Worm (Caenorhabditis elegans) whole organism, L4 larva: ENCODE data around the gene C53D6.8.

Experiments
- F37D6.2 ChIP-seq: sonication (generic microtip); optimal IDR thresholded peaks from 2 replicates; lab custom pipeline; 2016; ENCODE audit warnings: mild to moderate bottlenecking, missing genetic modification characterization, missing compliant biosample characterization
- aha-1 ChIP-seq: fragments of 150-350 bp; peaks from one replicate; lab custom pipeline; 2014; ENCODE audit warnings: missing biosample characterization, missing genetic modification characterization
- aly-2 ChIP-seq: sonication (generic microtip); optimal IDR thresholded peaks from 2 replicates; lab custom pipeline; 2018; ENCODE audit warnings: missing biosample characterization, missing genetic modification characterization
- ceh-32 ChIP-seq: sonication (generic microtip); optimal IDR thresholded peaks from 2 replicates; lab custom pipeline; 2016; ENCODE audit warnings: mild to moderate bottlenecking, missing genetic modification characterization, missing compliant biosample characterization; ENCODE audit not compliant: poor library complexity
- dve-1 ChIP-seq: sonication (generic microtip); optimal IDR thresholded peaks from 2 replicates; lab custom pipeline; 2017; ENCODE audit warnings: antibody characterized with exemption, mild to moderate bottlenecking, missing genetic modification characterization, missing compliant biosample characterization; ENCODE audit not compliant: insufficient read depth
- gei-8 ChIP-seq: fragments of 200-800 bp; sonication (Bioruptor generic); optimal IDR thresholded peaks from 2 replicates; lab custom pipeline; 2018; ENCODE audit warnings: mild to moderate bottlenecking, missing genetic modification characterization, missing compliant biosample characterization
- hif-1 ChIP-seq, 2 experiments: sonication (generic microtip); optimal IDR thresholded peaks; 2 replicates each; lab custom pipeline; 2016 to 2017; ENCODE audit warnings: missing compliant biosample characterization in 2 of 2, missing genetic modification characterization in 2 of 2, missing genetic modification reagents in 2 of 2, missing genotype in 2 of 2, mild to moderate bottlenecking in 1 of 2
- nhr-10 ChIP-seq: fragments of 150-350 bp; optimal IDR thresholded peaks from 2 replicates; lab custom pipeline; 2014; ENCODE audit warnings: missing biosample characterization, missing genetic modification characterization
- nhr-11 ChIP-seq: fragments of 150-350 bp; optimal IDR thresholded peaks from 2 replicates; lab custom pipeline; 2014; ENCODE audit warnings: missing biosample characterization, missing genetic modification characterization
- nhr-76 ChIP-seq: fragments of 150-350 bp; optimal IDR thresholded peaks from 2 replicates; lab custom pipeline; 2014; ENCODE audit warnings: missing biosample characterization, missing genetic modification characterization
- skn-1 ChIP-seq: fragments of 150-350 bp; optimal IDR thresholded peaks from 2 replicates; lab custom pipeline; 2014; ENCODE audit warnings: missing biosample characterization, missing genetic modification characterization
- snpc-4 ChIP-seq: fragments of 150-350 bp; optimal IDR thresholded peaks from 2 replicates; lab custom pipeline; 2014; ENCODE audit warnings: missing biosample characterization, missing genetic modification characterization
- zip-11 ChIP-seq: fragments of 200-800 bp; sonication (Bioruptor generic); IDR thresholded peaks from 2 replicates; pipeline ENCODE4 v1.3.6; 2022; ENCODE audit warnings: missing genetic modification characterization, missing compliant biosample characterization

ce11 chrIV:9000664-9001063, 1.9 kb downstream of the C53D6.8 start:
- no peak for TF ChIP-seq nhr-10 (tag; lab: Kevin White, UChicago)
- no peak for TF ChIP-seq dve-1 (tag; lab: Kevin White, UChicago)
- TF ChIP-seq hif-1 (tag; optimal IDR thresholded peaks at IDR 0.05; lab: Kevin White, UChicago): no peak
- no peak for TF ChIP-seq ceh-32
- no peak for TF ChIP-seq zip-11 (GFP tag; lab: Robert Waterston, UW)
- no peak for TF ChIP-seq nhr-76
- no peak for TF ChIP-seq gei-8
- TF ChIP-seq snpc-4 (tag; lab: Kevin White, UChicago): no peak
- no peak for TF ChIP-seq F37D6.2 (tag; lab: Kevin White, UChicago)
- no peak for TF ChIP-seq aha-1
- TF ChIP-seq aly-2: no peak
- no peak for TF ChIP-seq nhr-11 (tag; lab: Kevin White, UChicago)
- TF ChIP-seq skn-1 (tag; lab: Kevin White, UChicago): no peak
